Fruit fly (Drosophila melanogaster) whole organism, wandering third instar larva: ENCODE data around the gene Hsp67Ba.
A peak's percentile ranks its signal among the peaks of the same experiment; 100 is the strongest.

Experiments
- CG9705 ChIP-seq: fragments of 200-800 bp; sonication (Bioruptor generic); optimal IDR thresholded peaks from 2 replicates; lab custom pipeline; 2018; ENCODE audit warnings: missing biosample characterization, mild to moderate bottlenecking, missing genetic modification characterization
- CrebA ChIP-seq: fragments of 200-800 bp; sonication (Bioruptor generic); optimal IDR thresholded peaks from 2 replicates; lab custom pipeline; 2016; ENCODE audit warnings: missing biosample characterization, mild to moderate bottlenecking, missing genetic modification characterization, borderline replicate concordance
- Dfd ChIP-seq: fragments of >200 bp; optimal IDR thresholded peaks from 2 replicates; lab custom pipeline; 2017; ENCODE audit warnings: missing biosample characterization, missing genetic modification characterization
- Dif ChIP-seq: fragments of 200-275, 200-300 bp; sonication (Bioruptor generic); optimal IDR thresholded peaks from 2 replicates; lab custom pipeline; 2018; ENCODE audit warnings: missing biosample characterization, missing genetic modification characterization; ENCODE audit not compliant: partially characterized antibody
- GATAd ChIP-seq: sonication (Bioruptor generic); optimal IDR thresholded peaks from 2 replicates; lab custom pipeline; 2016; ENCODE audit warnings: missing biosample characterization, missing genetic modification characterization
- HLH106 ChIP-seq: fragments of 200-800 bp; optimal IDR thresholded peaks from 3 replicates; lab custom pipeline; 2019; ENCODE audit warnings: missing biosample characterization, mild to moderate bottlenecking, missing genetic modification characterization, moderate library complexity
- Hnf4 ChIP-seq: fragments of 200-800 bp; sonication (Bioruptor generic); optimal IDR thresholded peaks from 2 replicates; lab custom pipeline; 2016; ENCODE audit warnings: missing biosample characterization, mild to moderate bottlenecking, missing genetic modification characterization
- Hr78 ChIP-seq: fragments of >200 bp; optimal IDR thresholded peaks from 2 replicates; lab custom pipeline; 2017; ENCODE audit warnings: missing biosample characterization, missing genetic modification characterization
- Hr83 ChIP-seq: fragments of 200-300 bp; sonication (Bioruptor generic); optimal IDR thresholded peaks from 2 replicates; lab custom pipeline; 2016; ENCODE audit warnings: missing biosample characterization, mild to moderate bottlenecking, missing genetic modification characterization, moderate library complexity; ENCODE audit not compliant: poor library complexity, severe bottlenecking
- Jra ChIP-seq: sonication (Bioruptor generic); optimal IDR thresholded peaks from 2 replicates; lab custom pipeline; 2016; ENCODE audit warnings: missing biosample characterization, missing genetic modification characterization
- Myc ChIP-seq: fragments of >200 bp; optimal IDR thresholded peaks from 2 replicates; lab custom pipeline; 2017
- N ChIP-seq: fragments of >200 bp; optimal IDR thresholded peaks from 2 replicates; lab custom pipeline; 2018; ENCODE audit warnings: missing biosample characterization, missing external identifiers, missing genetic modification characterization
- Rel ChIP-seq, 2 experiments: fragments of 200-800 bp; sonication (Bioruptor generic) in 1 of 2; optimal IDR thresholded peaks; 2 replicates in 1 of 2; 3 replicates in 1 of 2; lab custom pipeline; 2016 to 2019; ENCODE audit warnings: mild to moderate bottlenecking in 2 of 2, missing biosample characterization in 2 of 2, missing genetic modification characterization in 2 of 2, moderate library complexity in 1 of 2
- Sp1 ChIP-seq: fragments of 200-800 bp; sonication (Bioruptor generic); optimal IDR thresholded peaks from 3 replicates; lab custom pipeline; 2019; ENCODE audit warnings: missing biosample characterization, mild to moderate bottlenecking, missing genetic modification characterization, moderate library complexity
- Vsx2 ChIP-seq: fragments of 200-300, 225-300 bp; sonication (Bioruptor generic); optimal IDR thresholded peaks from 2 replicates; lab custom pipeline; 2018; ENCODE audit warnings: missing biosample characterization, missing genetic modification characterization; ENCODE audit not compliant: partially characterized antibody
- br ChIP-seq: fragments of 200-800 bp; sonication (Bioruptor generic); optimal IDR thresholded peaks from 2 replicates; lab custom pipeline; 2016; ENCODE audit warnings: missing biosample characterization, missing genetic modification characterization
- dl ChIP-seq, 2 experiments: fragments of 175-275, 200-275 bp in 1 of 2; fragments of 200-275 bp in 1 of 2; sonication (Bioruptor generic); optimal IDR thresholded peaks; lab custom pipeline; 2018; ENCODE audit warnings: mild to moderate bottlenecking in 2 of 2, missing biosample characterization in 2 of 2, missing genetic modification characterization in 2 of 2, moderate library complexity in 2 of 2; ENCODE audit not compliant: partially characterized antibody in 2 of 2, insufficient read depth in 1 of 2
- dsf ChIP-seq: sonication (Bioruptor generic); optimal IDR thresholded peaks from 2 replicates; lab custom pipeline; 2016; ENCODE audit warnings: missing biosample characterization, missing genetic modification characterization, borderline replicate concordance
- ey ChIP-seq: fragments of 200-800 bp; sonication (Bioruptor generic); optimal IDR thresholded peaks from 2 replicates; lab custom pipeline; 2016; ENCODE audit warnings: missing biosample characterization, missing genetic modification characterization
- foxo ChIP-seq, 2 experiments: fragments of 200-800 bp; sonication (Bioruptor generic); optimal IDR thresholded peaks; 2 replicates in 1 of 2; 3 replicates in 1 of 2; lab custom pipeline; 2016 to 2017; ENCODE audit warnings: missing biosample characterization in 2 of 2, missing genetic modification characterization in 2 of 2
- fru ChIP-seq: fragments of 200-800 bp; sonication (Bioruptor generic); optimal IDR thresholded peaks from 3 replicates; lab custom pipeline; 2016; ENCODE audit warnings: missing biosample characterization, mild to moderate bottlenecking, missing genetic modification characterization
- h ChIP-seq: fragments of 200-800 bp; sonication (Bioruptor generic); optimal IDR thresholded peaks from 3 replicates; lab custom pipeline; 2016; ENCODE audit warnings: missing biosample characterization, mild to moderate bottlenecking, missing genetic modification characterization
- jim ChIP-seq: fragments of 175-275, 200-325 bp; sonication (Bioruptor generic); optimal IDR thresholded peaks from 2 replicates; lab custom pipeline; 2016; ENCODE audit warnings: missing biosample characterization, mild to moderate bottlenecking, missing genetic modification characterization
- lola ChIP-seq: fragments of >200 bp; optimal IDR thresholded peaks from 2 replicates; lab custom pipeline; 2017; ENCODE audit warnings: missing biosample characterization, missing genetic modification characterization
- pan ChIP-seq: fragments of >200 bp; optimal IDR thresholded peaks from 2 replicates; lab custom pipeline; 2017
- psq ChIP-seq: fragments of 200-800 bp; sonication (Bioruptor generic); optimal IDR thresholded peaks from 3 replicates; lab custom pipeline; 2017; ENCODE audit warnings: missing biosample characterization, mild to moderate bottlenecking, missing genetic modification characterization, moderate library complexity
- rgr ChIP-seq: fragments of 200-800 bp; sonication (Bioruptor generic); optimal IDR thresholded peaks from 3 replicates; lab custom pipeline; 2016; ENCODE audit warnings: missing biosample characterization, mild to moderate bottlenecking, missing genetic modification characterization
- sage ChIP-seq: fragments of 200-800 bp; sonication (Bioruptor generic); optimal IDR thresholded peaks from 2 replicates; lab custom pipeline; 2016; ENCODE audit warnings: missing biosample characterization, mild to moderate bottlenecking, missing genetic modification characterization
- sv ChIP-seq: fragments of 200-800 bp; sonication (Bioruptor generic); optimal IDR thresholded peaks from 3 replicates; lab custom pipeline; 2016; ENCODE audit warnings: missing biosample characterization, missing genetic modification characterization
- tai ChIP-seq: sonication (Bioruptor generic); optimal IDR thresholded peaks from 2 replicates; lab custom pipeline; 2016; ENCODE audit warnings: missing biosample characterization, missing genetic modification characterization
- woc ChIP-seq: sonication (Bioruptor generic); optimal IDR thresholded peaks from 2 replicates; lab custom pipeline; 2016; ENCODE audit warnings: missing biosample characterization, mild to moderate bottlenecking, missing genetic modification characterization

Gene Hsp67Ba

dm6 chr3L:9410030-9410589, 30.8 kb upstream of the Hsp67Ba start:
- TF ChIP-seq psq (GFP tag; lab: Kevin White, UChicago) = peak; percentile 15
- TF ChIP-seq fru (GFP tag; lab: Kevin White, UChicago) = no peak

DNA sequence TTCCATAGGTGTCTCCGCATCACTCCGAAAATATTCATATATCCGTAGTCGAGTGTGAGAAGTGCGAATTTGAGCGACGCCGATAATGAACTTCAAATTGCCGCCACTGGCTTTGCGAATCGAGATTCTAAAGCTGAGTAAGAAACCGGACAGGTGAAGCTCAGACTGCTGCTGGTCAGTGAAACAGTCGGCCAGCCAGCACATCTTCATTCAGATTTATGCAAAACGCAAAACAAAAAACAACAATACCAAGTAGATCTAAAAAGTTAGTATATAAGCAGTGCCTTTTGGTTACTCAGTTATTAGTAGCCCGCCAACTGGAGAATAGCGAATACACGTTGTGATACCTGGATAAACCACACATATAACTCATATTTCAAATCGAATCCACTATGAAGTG, 25.2 kb upstream of the Hsp67Ba start, which contains the start of gene Cpr67B:
Gene Cpr67B, plus strand, starts transcription at position 301 of the 400 bp plus-strand sequence.
- TF ChIP-seq sv = no peak
- no peak for TF ChIP-seq h (GFP tag; lab: Kevin White, UChicago)
- TF ChIP-seq jim = no peak
- no peak for TF ChIP-seq HLH106 (tag; lab: Kevin White, UChicago)
- TF ChIP-seq Jra (GFP tag; lab: Kevin White, UChicago) = no peak
- TF ChIP-seq woc = no peak
- no peak for TF ChIP-seq GATAd (GFP tag; lab: Kevin White, UChicago)
- TF ChIP-seq Rel (GFP tag; optimal IDR thresholded peaks at IDR 0.05; lab: Kevin White, UChicago) = no peak
- no peak for TF ChIP-seq Rel (tag; optimal IDR thresholded peaks at IDR 0.05; lab: Kevin White, UChicago)
- no peak for TF ChIP-seq N (GFP tag; lab: Kevin White, UChicago)
- no peak for TF ChIP-seq pan (lab: Kevin White, UChicago)

- TF ChIP-seq Hr78 (GFP tag; lab: Kevin White, UChicago) = no peak
- no peak for TF ChIP-seq dsf (GFP tag; lab: Kevin White, UChicago)
- no peak for TF ChIP-seq Dfd (GFP tag; lab: Kevin White, UChicago)
- peak; percentile 1 for TF ChIP-seq ey
- TF ChIP-seq Dif (GFP tag; lab: Kevin White, UChicago) = peak; percentile 53
- peak in 1 of 2 experiments; percentile 3 for TF ChIP-seq foxo (GFP tag; optimal IDR thresholded peaks at IDR 0.05; lab: Kevin White, UChicago)
- TF ChIP-seq Myc (lab: Kevin White, UChicago) = peak; percentile 33
- peak in 1 of 2 experiments; percentile 8 for TF ChIP-seq dl (GFP tag; optimal IDR thresholded peaks at IDR 0.05; lab: Kevin White, UChicago; ENCODE audit: insufficient read depth in 1 of 2, partially characterized antibody in 2 of 2)
- no peak for TF ChIP-seq Hnf4
- TF ChIP-seq pan (lab: Kevin White, UChicago) = no peak
- TF ChIP-seq br (GFP tag; lab: Kevin White, UChicago) = peak; percentile 12
- TF ChIP-seq Vsx2 (GFP tag; lab: Kevin White, UChicago) = peak; percentile 40
- peak; percentile 9 for TF ChIP-seq h (GFP tag; lab: Kevin White, UChicago)
- no peak for TF ChIP-seq sage (GFP tag; lab: Kevin White, UChicago)
- TF ChIP-seq Sp1 (GFP tag; lab: Kevin White, UChicago) = peak; percentile 36
- peak; percentile 34 for TF ChIP-seq sv
- no peak for TF ChIP-seq Rel (GFP tag; optimal IDR thresholded peaks at IDR 0.05; lab: Kevin White, UChicago)
- TF ChIP-seq Rel (tag; optimal IDR thresholded peaks at IDR 0.05; lab: Kevin White, UChicago) = peak; percentile 84
- no peak for TF ChIP-seq N (GFP tag; lab: Kevin White, UChicago)
Observed at dm6 chr3L:9402157-9402890, 23.0 kb upstream of the Hsp67Ba start, which contains the start of gene eIF4E1. Gene eIF4E1 (minus strand): TSS chr3L:9402460.

- TF ChIP-seq dl (GFP tag; optimal IDR thresholded peaks at IDR 0.05; lab: Kevin White, UChicago; ENCODE audit: insufficient read depth in 1 of 2, partially characterized antibody in 2 of 2) = peak; percentile 66 to 89
- TF ChIP-seq GATAd (GFP tag; lab: Kevin White, UChicago) = no peak
- TF ChIP-seq rgr (GFP tag; lab: Kevin White, UChicago) = no peak
- no peak for TF ChIP-seq tai (GFP tag; lab: Kevin White, UChicago)
- TF ChIP-seq Rel (GFP tag; optimal IDR thresholded peaks at IDR 0.05; lab: Kevin White, UChicago) = no peak
- TF ChIP-seq Rel (tag; optimal IDR thresholded peaks at IDR 0.05; lab: Kevin White, UChicago) = no peak
- no peak for TF ChIP-seq lola (GFP tag; lab: Kevin White, UChicago)
- no peak for TF ChIP-seq Hr78 (GFP tag; lab: Kevin White, UChicago)
- TF ChIP-seq woc = no peak
- peak; percentile 57 for TF ChIP-seq psq (GFP tag; lab: Kevin White, UChicago)
- TF ChIP-seq HLH106 (tag; lab: Kevin White, UChicago) = no peak
- peak; percentile 16 for TF ChIP-seq Jra (GFP tag; lab: Kevin White, UChicago)
- no peak for TF ChIP-seq CG9705 (GFP tag; lab: Kevin White, UChicago)
- TF ChIP-seq Dfd (GFP tag; lab: Kevin White, UChicago) = no peak
- TF ChIP-seq pan (lab: Kevin White, UChicago) = no peak
- TF ChIP-seq fru (GFP tag; lab: Kevin White, UChicago) = peak; percentile 73
- TF ChIP-seq Hnf4 = no peak
- no peak for TF ChIP-seq foxo (GFP tag; optimal IDR thresholded peaks at IDR 0.05; lab: Kevin White, UChicago)
- peak; percentile 17 for TF ChIP-seq sage (GFP tag; lab: Kevin White, UChicago)
- no peak for TF ChIP-seq Hr83 (GFP tag; lab: Kevin White, UChicago)
- TF ChIP-seq CrebA (GFP tag; lab: Kevin White, UChicago) = peak; percentile 66
- peak; percentile 92 for TF ChIP-seq Dif (GFP tag; lab: Kevin White, UChicago)
Observed at dm6 chr3L:9401354-9402156, 22.2 kb upstream of the Hsp67Ba start.
